Worm (Caenorhabditis elegans): ENCODE measurements around the gene slc-36.1.

DNA sequence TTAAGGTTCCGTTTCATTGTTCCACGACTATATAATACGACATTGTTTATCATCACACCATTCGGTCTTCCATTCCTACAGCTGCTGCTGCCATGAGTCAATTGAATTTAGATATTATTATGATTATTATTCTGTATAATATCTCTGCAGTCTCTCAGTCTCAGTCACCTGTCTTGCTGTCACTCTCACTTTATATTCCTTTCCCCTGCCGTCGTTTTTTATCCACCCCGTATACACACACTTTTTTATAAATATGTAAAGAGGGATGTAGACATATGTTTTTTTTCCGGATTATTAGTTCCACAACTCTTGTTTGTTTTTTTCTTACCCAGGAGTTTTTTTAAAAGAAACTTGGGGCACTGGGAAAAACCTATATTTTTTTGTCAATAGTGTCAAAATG lies 35.1 kb upstream of the slc-36.1 start:
- TF ChIP-seq W03F9.2 (tag; optimal IDR thresholded peaks at IDR 0.05) (no peak), dao-5 (tag; optimal IDR thresholded peaks at IDR 0.05) (no peak), him-1 (tag; optimal IDR thresholded peaks at IDR 0.05) (no peak)

Data from whole organism, L4/young adult.